Worm (Caenorhabditis elegans): ENCODE measurements around the gene F55H2.5.

The F55H2.5 gene

DNA sequence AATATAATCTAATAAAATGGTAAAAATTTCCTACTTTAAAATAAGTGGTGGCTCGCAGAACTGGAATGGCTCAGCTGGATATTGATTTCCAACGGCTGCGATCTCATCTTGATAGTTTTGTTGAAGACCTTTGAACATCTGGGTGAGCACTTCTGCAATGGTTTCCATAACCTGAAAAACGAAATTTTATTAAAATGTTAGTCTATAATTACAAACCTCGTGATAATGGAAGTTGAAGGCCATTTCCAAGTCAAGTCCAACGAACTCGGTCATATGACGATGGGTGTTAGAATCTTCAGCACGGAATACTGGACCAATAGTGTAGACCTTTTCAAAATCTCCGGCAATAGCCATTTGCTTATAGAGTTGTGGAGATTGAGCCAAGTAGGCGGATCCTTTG, 21.5 kb upstream of the F55H2.5 start:
- TF ChIP-seq ahr-1 (tag; optimal IDR thresholded peaks at IDR 0.05) (no peak), madf-2 (tag; optimal IDR thresholded peaks at IDR 0.05) (no peak), F13H6.1 (tag; optimal IDR thresholded peaks at IDR 0.05) (no peak), unc-55 (GFP tag; optimal IDR thresholded peaks at IDR 0.05) (no peak), odd-2 (tag; optimal IDR thresholded peaks at IDR 0.05) (no peak), dve-1 (tag; optimal IDR thresholded peaks at IDR 0.05) (no peak), ref-2 (tag; optimal IDR thresholded peaks at IDR 0.05) (no peak), sox-2 (GFP tag; IDR thresholded peaks at IDR 0.05) (no peak), ttx-3 (tag; optimal IDR thresholded peaks at IDR 0.05) (no peak), ceh-14 (tag; optimal IDR thresholded peaks at IDR 0.05) (no peak), ceh-18 (tag; optimal IDR thresholded peaks at IDR 0.05) (no peak), unc-3 (GFP tag; conservative IDR thresholded peaks at IDR 0.05) (no peak), unc-3 (tag; optimal IDR thresholded peaks at IDR 0.05) (no peak), lim-6 (tag; optimal IDR thresholded peaks at IDR 0.05) (no peak), gmeb-2 (tag; optimal IDR thresholded peaks at IDR 0.05) (no peak), mec-3 (tag; optimal IDR thresholded peaks at IDR 0.05; ENCODE audit: borderline replicate concordance) (no peak), elt-4 (tag; optimal IDR thresholded peaks at IDR 0.05) (no peak), ztf-16 (tag; optimal IDR thresholded peaks at IDR 0.05) (no peak), ceh-24 (tag; optimal IDR thresholded peaks at IDR 0.05) (no peak)

- no peak for TF ChIP-seq pha-4 (tag; optimal IDR thresholded peaks at IDR 0.05)
- TF ChIP-seq tbx-2 (tag; optimal IDR thresholded peaks at IDR 0.05), result no peak
- no peak for TF ChIP-seq ttx-3 (tag; optimal IDR thresholded peaks at IDR 0.05)
- TF ChIP-seq pha-2 (tag; optimal IDR thresholded peaks at IDR 0.05), result no peak
- no peak for TF ChIP-seq che-1 (tag; optimal IDR thresholded peaks at IDR 0.05)
- TF ChIP-seq ceh-31 (tag; optimal IDR thresholded peaks at IDR 0.05), result no peak
- TF ChIP-seq unc-42 (tag; optimal IDR thresholded peaks at IDR 0.05), result no peak
- no peak for TF ChIP-seq dve-1 (tag; optimal IDR thresholded peaks at IDR 0.05)
- TF ChIP-seq npax-4 (tag; optimal IDR thresholded peaks at IDR 0.05), result no peak
- no peak for TF ChIP-seq dmd-4 (tag; optimal IDR thresholded peaks at IDR 0.05; ENCODE audit: borderline replicate concordance)
- TF ChIP-seq pag-3 (tag; optimal IDR thresholded peaks at IDR 0.05; ENCODE audit: borderline replicate concordance), result no peak
- TF ChIP-seq madf-2 (tag; optimal IDR thresholded peaks at IDR 0.05), result no peak
- no peak for TF ChIP-seq F13H6.1 (tag; optimal IDR thresholded peaks at IDR 0.05)
- no peak for TF ChIP-seq pros-1 (tag; optimal IDR thresholded peaks at IDR 0.05)
- no peak for TF ChIP-seq ceh-24 (tag; optimal IDR thresholded peaks at IDR 0.05)
- TF ChIP-seq ceh-22 (tag; optimal IDR thresholded peaks at IDR 0.05), result no peak
Measured at ce11 chrIII:9490783-9491547, 20.3 kb upstream of the F55H2.5 start, which contains the start of the genes dars-1 and ctr-9. TSS of gene dars-1 (minus strand) at chrIII:9491215. TSS of gene ctr-9 (plus strand) at chrIII:9491396.

DNA sequence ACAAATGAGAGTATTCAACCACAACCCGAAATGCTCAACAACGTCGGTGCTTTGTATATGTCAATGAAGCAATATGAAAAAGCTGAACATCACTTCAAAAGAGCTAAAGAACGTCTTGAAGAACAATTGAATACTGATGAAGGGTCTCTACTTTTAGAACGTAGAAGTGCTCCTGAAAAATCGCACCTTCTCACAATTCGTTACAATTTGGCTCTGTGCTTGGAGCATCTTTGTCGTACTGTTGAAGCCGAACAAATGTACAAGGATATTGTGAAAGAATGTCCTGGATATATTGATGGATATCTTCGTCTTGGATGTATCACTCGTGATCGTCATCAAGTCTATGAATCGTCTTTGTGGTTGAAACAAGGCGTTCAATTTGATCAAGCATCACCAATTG, 17.1 kb upstream of the F55H2.5 start:
- TF ChIP-seq ama-1 (optimal IDR thresholded peaks at IDR 0.05), result no peak
- TF ChIP-seq npax-4 (tag; optimal IDR thresholded peaks at IDR 0.05), result no peak
- TF ChIP-seq unc-86 (tag; optimal IDR thresholded peaks at IDR 0.05), result no peak
- no peak for TF ChIP-seq nhr-11 (tag; optimal IDR thresholded peaks at IDR 0.05)
- TF ChIP-seq fax-1 (tag; optimal IDR thresholded peaks at IDR 0.05), result no peak
- TF ChIP-seq K09A11.1 (tag; optimal IDR thresholded peaks at IDR 0.05; ENCODE audit: insufficient read depth), result no peak
- no peak for TF ChIP-seq gmeb-2 (tag; optimal IDR thresholded peaks at IDR 0.05)
- no peak for TF ChIP-seq ceh-2 (tag; optimal IDR thresholded peaks at IDR 0.05)
- no peak for TF ChIP-seq K02D7.2 (tag; optimal IDR thresholded peaks at IDR 0.05)
- no peak for TF ChIP-seq pag-3 (tag; optimal IDR thresholded peaks at IDR 0.05; ENCODE audit: borderline replicate concordance)
- TF ChIP-seq madf-2 (tag; optimal IDR thresholded peaks at IDR 0.05), result no peak
- TF ChIP-seq unc-42 (tag; optimal IDR thresholded peaks at IDR 0.05), result no peak
- TF ChIP-seq ceh-19 (GFP tag; optimal IDR thresholded peaks at IDR 0.05), result no peak
- no peak for TF ChIP-seq sdc-2 (tag; optimal IDR thresholded peaks at IDR 0.05)
- no peak for TF ChIP-seq elt-4 (tag; optimal IDR thresholded peaks at IDR 0.05)
- TF ChIP-seq nfya-1 (tag; optimal IDR thresholded peaks at IDR 0.05), result no peak
- no peak for TF ChIP-seq ceh-18 (tag; optimal IDR thresholded peaks at IDR 0.05)
- no peak for TF ChIP-seq pqm-1 (tag; optimal IDR thresholded peaks at IDR 0.05)
- TF ChIP-seq hlh-30 (tag; optimal IDR thresholded peaks at IDR 0.05; ENCODE audit: insufficient read depth), result no peak
- no peak for TF ChIP-seq C08G9.2 (tag; optimal IDR thresholded peaks at IDR 0.05)
